Worm (Caenorhabditis elegans) whole organism, young adult: ENCODE results near the gene cysl-4.

Experiments
- B0035.1 ChIP-seq: sonication (generic microtip); optimal IDR thresholded peaks from 2 replicates; lab custom pipeline; 2016; ENCODE audit warnings: missing genetic modification characterization, mild to moderate bottlenecking, missing compliant biosample characterization, missing genotype, missing genetic modification reagents
- C06A6.2 ChIP-seq: fragments of 200-800 bp; sonication (Bioruptor generic); conservative IDR thresholded peaks from 2 replicates; pipeline ENCODE4 v1.3.6; 2022; ENCODE audit warnings: missing genetic modification characterization, missing compliant biosample characterization
- F33H1.4 ChIP-seq: fragments of 200-800 bp; sonication (Bioruptor generic); IDR thresholded peaks from 2 replicates; pipeline ENCODE4 v1.3.6; 2022; ENCODE audit warnings: missing genetic modification reagents, missing genetic modification characterization, missing compliant biosample characterization
- F39B2.1 ChIP-seq: fragments of 200-800 bp; sonication (Bioruptor generic); IDR thresholded peaks from 2 replicates; pipeline ENCODE4 v1.3.6; 2022; ENCODE audit warnings: missing genetic modification reagents, missing genetic modification characterization, missing compliant biosample characterization
- F52B5.7 ChIP-seq: sonication (generic microtip); optimal IDR thresholded peaks from 2 replicates; lab custom pipeline; 2016; ENCODE audit warnings: mild to moderate bottlenecking, missing genetic modification characterization, missing compliant biosample characterization
- F55B11.4 ChIP-seq: sonication (generic microtip); optimal IDR thresholded peaks from 2 replicates; lab custom pipeline; 2016; ENCODE audit warnings: missing compliant biosample characterization, missing genetic modification characterization, borderline replicate concordance; ENCODE audit not compliant: insufficient read depth
- F57C9.4 ChIP-seq: sonication (generic microtip); optimal IDR thresholded peaks from 2 replicates; lab custom pipeline; 2017; ENCODE audit warnings: mild to moderate bottlenecking, missing genetic modification characterization, missing compliant biosample characterization
- K12H6.12 ChIP-seq: fragments of 200-800 bp; sonication (Bioruptor generic); optimal IDR thresholded peaks from 2 replicates; lab custom pipeline; 2018; ENCODE audit warnings: mild to moderate bottlenecking, missing genetic modification characterization, missing compliant biosample characterization
- Y56A3A.18 ChIP-seq: fragments of 200-800 bp; sonication (Bioruptor generic); IDR thresholded peaks from 2 replicates; pipeline ENCODE4 v1.3.6; 2022; ENCODE audit warnings: missing genetic modification reagents, missing genetic modification characterization, missing compliant biosample characterization
- athp-1 ChIP-seq: sonication (generic microtip); optimal IDR thresholded peaks from 2 replicates; lab custom pipeline; 2017; ENCODE audit warnings: mild to moderate bottlenecking, missing genetic modification characterization, missing compliant biosample characterization
- ceh-40 ChIP-seq: fragments of 200-800 bp; sonication (Bioruptor generic); IDR thresholded peaks from 2 replicates; pipeline ENCODE4 v1.3.6; 2022; ENCODE audit warnings: missing genetic modification characterization, missing compliant biosample characterization
- ceh-91 ChIP-seq: fragments of 200-800 bp; sonication (Bioruptor generic); IDR thresholded peaks from 2 replicates; pipeline ENCODE4 v1.3.6; 2022; ENCODE audit warnings: missing genetic modification reagents, missing genetic modification characterization, missing compliant biosample characterization
- chd-7 ChIP-seq: sonication (generic microtip); optimal IDR thresholded peaks from 2 replicates; lab custom pipeline; 2016; ENCODE audit warnings: mild to moderate bottlenecking, missing genetic modification characterization, moderate library complexity, missing compliant biosample characterization
- die-1 ChIP-seq: sonication (generic microtip); optimal IDR thresholded peaks from 2 replicates; lab custom pipeline; 2016; ENCODE audit warnings: missing genotype, mild to moderate bottlenecking, missing genetic modification characterization, missing compliant biosample characterization
- dox-1 ChIP-seq: fragments of 200-800 bp; sonication (Bioruptor generic); IDR thresholded peaks from 2 replicates; pipeline ENCODE4 v1.3.6; 2022; ENCODE audit warnings: missing genetic modification reagents, missing genetic modification characterization, missing compliant biosample characterization
- efl-1 ChIP-seq: fragments of 150-350 bp; optimal IDR thresholded peaks from 2 replicates; lab custom pipeline; 2014; ENCODE audit warnings: missing biosample characterization, missing genetic modification reagents, missing genetic modification characterization
- ets-4 ChIP-seq: fragments of 200-800 bp; sonication (Bioruptor generic); optimal IDR thresholded peaks from 2 replicates; lab custom pipeline; 2018; ENCODE audit warnings: mild to moderate bottlenecking, missing genetic modification characterization, missing compliant biosample characterization
- gei-17 ChIP-seq: fragments of 200-800 bp; sonication (Bioruptor generic); optimal IDR thresholded peaks from 2 replicates; lab custom pipeline; 2018; ENCODE audit warnings: mild to moderate bottlenecking, missing genetic modification characterization, missing compliant biosample characterization
- hsf-1 ChIP-seq: fragments of 200-800 bp; sonication (Bioruptor generic); IDR thresholded peaks from 2 replicates; pipeline ENCODE4 v1.3.6; 2022; ENCODE audit warnings: missing genetic modification reagents, missing genetic modification characterization, missing compliant biosample characterization
- lin-26 ChIP-seq: fragments of 200-800 bp; sonication (Bioruptor generic); IDR thresholded peaks from 2 replicates; pipeline ENCODE4 v1.3.6; 2022; ENCODE audit warnings: missing genetic modification reagents, missing genetic modification characterization, missing compliant biosample characterization
- lin-54 ChIP-seq: fragments of 200-800 bp; sonication (Bioruptor generic); optimal IDR thresholded peaks from 2 replicates; lab custom pipeline; 2018; ENCODE audit warnings: mild to moderate bottlenecking, missing genetic modification characterization, missing compliant biosample characterization
- madf-10 ChIP-seq: sonication (generic microtip); optimal IDR thresholded peaks from 2 replicates; lab custom pipeline; 2016; ENCODE audit warnings: mild to moderate bottlenecking, missing genetic modification characterization, missing compliant biosample characterization
- madf-6 ChIP-seq: fragments of 200-800 bp; sonication (Bioruptor generic); IDR thresholded peaks from 2 replicates; pipeline ENCODE4 v1.3.6; 2022; ENCODE audit warnings: missing genetic modification reagents, missing genetic modification characterization, missing compliant biosample characterization
- mcd-1 ChIP-seq: fragments of 200-800 bp; sonication (Bioruptor generic); IDR thresholded peaks from 2 replicates; pipeline ENCODE4 v1.3.6; 2022; ENCODE audit warnings: missing genetic modification reagents, missing genetic modification characterization, missing compliant biosample characterization
- mel-28 ChIP-seq: sonication (generic microtip); optimal IDR thresholded peaks from 2 replicates; lab custom pipeline; 2016; ENCODE audit warnings: borderline replicate concordance, mild to moderate bottlenecking, missing genetic modification characterization, missing compliant biosample characterization
- nfya-1 ChIP-seq: sonication (generic microtip); optimal IDR thresholded peaks from 2 replicates; lab custom pipeline; 2017; ENCODE audit warnings: antibody characterized with exemption, missing compliant biosample characterization, missing genetic modification characterization, borderline replicate concordance; ENCODE audit not compliant: insufficient read depth
- nhr-27 ChIP-seq: fragments of 200-800 bp; sonication (Bioruptor generic); optimal IDR thresholded peaks from 2 replicates; lab custom pipeline; 2018; ENCODE audit warnings: mild to moderate bottlenecking, missing genetic modification characterization, moderate library complexity, missing compliant biosample characterization
- nhr-80 ChIP-seq: sonication (generic microtip); optimal IDR thresholded peaks from 2 replicates; lab custom pipeline; 2016; ENCODE audit warnings: missing genetic modification characterization, missing compliant biosample characterization
- pha-4 ChIP-seq: fragments of 150-350 bp; sonication (generic microtip); optimal IDR thresholded peaks from 2 replicates; lab custom pipeline; 2014; ENCODE audit warnings: missing biosample characterization, missing genetic modification reagents, missing genetic modification characterization
- repo-1 ChIP-seq: sonication (generic microtip); optimal IDR thresholded peaks from 2 replicates; lab custom pipeline; 2017; ENCODE audit warnings: mild to moderate bottlenecking, missing genetic modification characterization, missing compliant biosample characterization
- rpc-1 ChIP-seq, 2 experiments: fragments of 150-350 bp in 1 of 2; sonication (generic microtip) in 1 of 2; optimal IDR thresholded peaks; 2 replicates each; lab custom pipeline; 2014 to 2018; ENCODE audit warnings: missing biosample characterization in 1 of 2, missing genetic modification characterization in 1 of 2, missing genetic modification reagents in 1 of 2, missing genotype in 1 of 2
- sea-2 ChIP-seq: fragments of 200-800 bp; sonication (Bioruptor generic); IDR thresholded peaks from 2 replicates; pipeline ENCODE4 v1.3.6; 2022; ENCODE audit warnings: missing genetic modification characterization, missing compliant biosample characterization
- snpc-1.1 ChIP-seq: sonication (generic microtip); optimal IDR thresholded peaks from 2 replicates; lab custom pipeline; 2017; ENCODE audit warnings: missing genetic modification characterization, mild to moderate bottlenecking, missing compliant biosample characterization, antibody characterized with exemption, moderate library complexity, missing genotype, missing genetic modification reagents; ENCODE audit not compliant: insufficient read depth
- snpc-4 ChIP-seq, 5 experiments: fragments of 150-350 bp in 1 of 5; sonication (generic microtip) in 4 of 5; optimal IDR thresholded peaks; 2 replicates each; lab custom pipeline; 2014 to 2018; ENCODE audit warnings: missing genetic modification characterization in 5 of 5, missing biosample characterization in 3 of 5, antibody characterized with exemption in 2 of 5, mild to moderate bottlenecking in 2 of 5, missing compliant biosample characterization in 2 of 5, missing genotype in 2 of 5, moderate library complexity in 2 of 5, missing genetic modification reagents in 1 of 5
- somi-1 ChIP-seq: fragments of 200-800 bp; sonication (Bioruptor generic); optimal IDR thresholded peaks from 2 replicates; lab custom pipeline; 2018; ENCODE audit warnings: mild to moderate bottlenecking, missing genetic modification characterization, missing compliant biosample characterization
- sptf-2 ChIP-seq: fragments of 200-800 bp; sonication (Bioruptor generic); optimal IDR thresholded peaks from 2 replicates; lab custom pipeline; 2018; ENCODE audit warnings: mild to moderate bottlenecking, missing genetic modification characterization, missing compliant biosample characterization
- tbp1 ChIP-seq: fragments of 200-800 bp; sonication (Bioruptor generic); optimal IDR thresholded peaks from 2 replicates; lab custom pipeline; 2018; ENCODE audit warnings: mild to moderate bottlenecking, missing genetic modification characterization, missing compliant biosample characterization
- tbx-9 ChIP-seq: sonication (generic microtip); optimal IDR thresholded peaks from 2 replicates; lab custom pipeline; 2016; ENCODE audit warnings: borderline replicate concordance, missing genetic modification characterization, inconsistent platforms, missing compliant biosample characterization
- unc-62 ChIP-seq: fragments of 150-350 bp; optimal IDR thresholded peaks from 2 replicates; lab custom pipeline; 2014; ENCODE audit warnings: missing biosample characterization, missing genetic modification reagents, missing genetic modification characterization
- zim-3 ChIP-seq: sonication (generic microtip); optimal IDR thresholded peaks from 2 replicates; lab custom pipeline; 2017; ENCODE audit warnings: mild to moderate bottlenecking, missing genetic modification characterization, moderate library complexity, missing compliant biosample characterization
- ztf-18 ChIP-seq: sonication (generic microtip); optimal IDR thresholded peaks from 2 replicates; lab custom pipeline; 2016; ENCODE audit warnings: missing genotype, mild to moderate bottlenecking, missing genetic modification characterization, missing compliant biosample characterization
- ztf-22 ChIP-seq: fragments of 200-800 bp; sonication (Bioruptor generic); optimal IDR thresholded peaks from 2 replicates; lab custom pipeline; 2018; ENCODE audit warnings: mild to moderate bottlenecking, missing genetic modification characterization, moderate library complexity, missing compliant biosample characterization
- ztf-26 ChIP-seq: sonication (generic microtip); optimal IDR thresholded peaks from 2 replicates; lab custom pipeline; 2017; ENCODE audit warnings: missing genetic modification characterization, missing compliant biosample characterization
- ztf-3 ChIP-seq: fragments of 200-800 bp; sonication (Bioruptor generic); optimal IDR thresholded peaks from 2 replicates; lab custom pipeline; 2018; ENCODE audit warnings: mild to moderate bottlenecking, missing genetic modification characterization, missing compliant biosample characterization

cysl-4 gene

DNA sequence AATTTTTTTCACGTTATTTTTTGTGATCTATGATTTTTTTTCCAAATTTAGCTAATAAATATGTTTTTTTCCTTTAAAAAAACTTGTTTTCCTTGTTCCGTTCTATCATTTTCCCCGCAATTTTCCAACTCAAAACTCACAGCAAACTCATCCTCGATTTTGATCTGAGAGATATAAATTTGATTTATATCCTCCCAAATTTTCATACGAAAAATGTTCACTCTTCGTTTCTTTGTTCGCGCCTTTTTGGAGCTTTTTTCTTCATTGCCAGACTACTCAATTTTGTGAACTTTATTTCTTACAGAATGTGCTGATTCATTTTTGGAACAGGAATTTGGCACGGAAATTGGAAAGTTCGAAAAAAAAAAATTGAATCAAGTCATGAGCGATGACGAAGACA, 13.9 kb downstream of the cysl-4 start, which contains the start of gene F59A7.14:
TSS of gene F59A7.14 (plus strand) at position 301 of the 400 bp plus-strand sequence.
- no peak for TF ChIP-seq die-1
- no peak for TF ChIP-seq F57C9.4
- no peak for TF ChIP-seq ztf-22
- no peak for TF ChIP-seq nhr-80

DNA sequence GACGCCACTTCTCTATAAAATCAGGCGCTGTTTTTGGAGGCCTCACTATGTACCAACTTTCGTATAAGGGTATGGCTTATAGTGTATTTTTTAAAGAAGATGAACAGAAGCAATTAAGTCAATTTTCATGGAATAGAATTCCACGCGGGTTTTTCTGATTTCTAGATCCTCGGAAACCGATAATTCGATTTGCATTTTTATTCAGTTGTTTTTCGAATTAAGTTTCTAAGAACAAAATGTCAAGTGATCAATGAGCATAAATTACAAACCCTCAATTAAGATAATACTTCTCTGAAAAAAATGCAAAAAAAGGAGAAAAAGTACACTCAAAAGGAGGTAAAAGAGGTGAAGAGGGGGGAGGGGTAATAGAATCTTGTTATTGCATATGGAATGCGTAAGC, 16.5 kb downstream of the cysl-4 start:
- TF ChIP-seq B0035.1 (tag; lab: Kevin White, UChicago) (no peak), dox-1 (GFP tag; lab: Robert Waterston, UW) (no peak), pha-4 (tag; lab: Kevin White, UChicago) (no peak), sea-2 (GFP tag; lab: Robert Waterston, UW) (no peak), nfya-1 (tag; lab: Kevin White, UChicago) (no peak), ceh-91 (GFP tag; lab: Robert Waterston, UW) (no peak), somi-1 (GFP tag; lab: Kevin White, UChicago) (no peak), madf-10 (tag; lab: Kevin White, UChicago) (no peak), F52B5.7 (tag; lab: Kevin White, UChicago) (no peak), ets-4 (GFP tag; lab: Kevin White, UChicago) (no peak), Y56A3A.18 (GFP tag; lab: Robert Waterston, UW) (no peak), hsf-1 (no peak), ceh-40 (no peak), efl-1 (GFP tag; lab: Kevin White, UChicago) (no peak), snpc-4 (GFP tag; optimal IDR thresholded peaks at IDR 0.05; lab: Kevin White, UChicago) (no peak), snpc-4 (tag; optimal IDR thresholded peaks at IDR 0.05; lab: Kevin White, UChicago) (no peak)

ce11 chrV:2022374-2022773, 17.6 kb downstream of the cysl-4 start, which contains the start of gene F59A7.5:
F59A7.5 (plus strand) TSS chrV:2022674.
- TF ChIP-seq chd-7 (tag; lab: Kevin White, UChicago) (no peak), rpc-1 (optimal IDR thresholded peaks at IDR 0.05; lab: Kevin White, UChicago) (no peak), rpc-1 (tag; optimal IDR thresholded peaks at IDR 0.05; lab: Kevin White, UChicago) (no peak), F55B11.4 (tag; lab: Kevin White, UChicago) (no peak), tbx-9 (tag; lab: Kevin White, UChicago) (no peak), ztf-18 (tag; lab: Kevin White, UChicago) (no peak), B0035.1 (tag; lab: Kevin White, UChicago) (no peak), F39B2.1 (no peak), F57C9.4 (no peak), lin-54 (GFP tag; lab: Kevin White, UChicago) (no peak), lin-26 (GFP tag; lab: Robert Waterston, UW) (no peak), tbp1 (GFP tag; lab: Kevin White, UChicago) (no peak), sptf-2 (GFP tag; lab: Kevin White, UChicago) (no peak), repo-1 (no peak), unc-62 (no peak), snpc-1.1 (tag; lab: Kevin White, UChicago) (no peak), mel-28 (tag; lab: Kevin White, UChicago) (no peak), ztf-26 (no peak), nhr-80 (no peak)
- TF ChIP-seq, all 124 proteins: peak for 0

- TF ChIP-seq gei-17 = no peak
- no peak for TF ChIP-seq K12H6.12
- TF ChIP-seq F57C9.4 = no peak
- TF ChIP-seq madf-6 = no peak
- no peak for TF ChIP-seq pha-4 (tag; lab: Kevin White, UChicago)
- TF ChIP-seq athp-1 (tag; lab: Kevin White, UChicago) = no peak
- no peak for TF ChIP-seq ceh-40
- no peak for TF ChIP-seq dox-1 (GFP tag; lab: Robert Waterston, UW)
- no peak for TF ChIP-seq C06A6.2 (GFP tag; lab: Robert Waterston, UW)
- no peak for TF ChIP-seq mcd-1 (GFP tag; lab: Robert Waterston, UW)
- TF ChIP-seq nhr-27 (tag; lab: Kevin White, UChicago) = no peak
- no peak for TF ChIP-seq F33H1.4 (GFP tag; lab: Robert Waterston, UW)
- no peak for TF ChIP-seq ztf-3 (GFP tag; lab: Kevin White, UChicago)
- no peak for TF ChIP-seq zim-3
- no peak for TF ChIP-seq F55B11.4 (tag; lab: Kevin White, UChicago)
These were observed 23.0 kb downstream of the cysl-4 start, which contains the start of gene srab-13 for ce11 chrV:2027787-2028186. srab-13 (minus strand) TSS chrV:2027887.
